Worm (Caenorhabditis elegans) whole organism, L3 larva: Measurements from ENCODE around the gene W06F12.2.

Experiments used
- R02D3.7 ChIP-seq: fragments of 150-350 bp; optimal IDR thresholded peaks from 2 replicates; lab custom pipeline; 2014; ENCODE audit warnings: missing biosample characterization, missing genetic modification characterization
- ZK546.5 ChIP-seq: sonication (generic microtip); optimal IDR thresholded peaks from 2 replicates; lab custom pipeline; 2017; ENCODE audit warnings: missing biosample characterization, missing genetic modification characterization
- ama-1 ChIP-seq: fragments of 150-350 bp; optimal IDR thresholded peaks from 2 replicates; lab custom pipeline; 2018
- ceh-82 ChIP-seq: fragments of 150-350 bp; optimal IDR thresholded peaks from 2 replicates; lab custom pipeline; 2014; ENCODE audit warnings: missing biosample characterization, missing genetic modification characterization
- ceh-9 ChIP-seq: sonication (generic microtip); optimal IDR thresholded peaks from 2 replicates; lab custom pipeline; 2018; ENCODE audit warnings: missing biosample characterization, missing genetic modification characterization
- egl-5 ChIP-seq: fragments of 150-350 bp; optimal IDR thresholded peaks from 2 replicates; lab custom pipeline; 2017; ENCODE audit warnings: missing biosample characterization, missing genetic modification reagents, missing genetic modification characterization, inconsistent platforms
- elt-1 ChIP-seq: fragments of 150-350 bp; optimal IDR thresholded peaks from 2 replicates; lab custom pipeline; 2014; ENCODE audit warnings: missing biosample characterization, missing genetic modification characterization
- elt-2 ChIP-seq: sonication (generic microtip); optimal IDR thresholded peaks from 2 replicates; lab custom pipeline; 2016; ENCODE audit warnings: missing genetic modification reagents, mild to moderate bottlenecking, missing genetic modification characterization, missing compliant biosample characterization
- elt-3 ChIP-seq, 3 experiments: fragments of 150-350 bp in 1 of 3; sonication (generic microtip) in 2 of 3; optimal IDR thresholded peaks; 2 replicates in 2 of 3; 4 replicates in 1 of 3; lab custom pipeline; 2014 to 2017; ENCODE audit warnings: missing biosample characterization in 3 of 3, missing genetic modification characterization in 3 of 3
- eor-1 ChIP-seq, 2 experiments: fragments of 150-350 bp; optimal IDR thresholded peaks; 2 replicates each; lab custom pipeline; 2014 to 2018; ENCODE audit warnings: missing biosample characterization in 2 of 2, missing genetic modification characterization in 2 of 2
- fkh-10 ChIP-seq: sonication (generic microtip); optimal IDR thresholded peaks from 2 replicates; lab custom pipeline; 2017; ENCODE audit warnings: missing biosample characterization, missing genetic modification reagents, missing genetic modification characterization
- fkh-2 ChIP-seq: fragments of 150-350 bp; optimal IDR thresholded peaks from 2 replicates; lab custom pipeline; 2014; ENCODE audit warnings: missing biosample characterization, missing genetic modification reagents, missing genetic modification characterization
- hmg-11 ChIP-seq: sonication (generic microtip); optimal IDR thresholded peaks from 2 replicates; lab custom pipeline; 2016; ENCODE audit warnings: missing genetic modification characterization, missing compliant biosample characterization
- jun-1 ChIP-seq: fragments of 150-350 bp; optimal IDR thresholded peaks from 2 replicates; lab custom pipeline; 2014; ENCODE audit warnings: missing biosample characterization, missing genetic modification reagents, missing genetic modification characterization
- lin-15B ChIP-seq: fragments of 150-350 bp; optimal IDR thresholded peaks from 2 replicates; lab custom pipeline; 2014; ENCODE audit warnings: missing biosample characterization, missing genetic modification characterization
- lin-39 ChIP-seq: fragments of 150-350 bp; optimal IDR thresholded peaks from 2 replicates; lab custom pipeline; 2018; ENCODE audit warnings: missing biosample characterization, missing genetic modification reagents, missing genetic modification characterization
- lsy-12 ChIP-seq: sonication (generic microtip); optimal IDR thresholded peaks from 2 replicates; lab custom pipeline; 2016; ENCODE audit warnings: mild to moderate bottlenecking, missing genetic modification characterization, missing compliant biosample characterization
- mdl-1 ChIP-seq: fragments of 150-350 bp; optimal IDR thresholded peaks from 2 replicates; lab custom pipeline; 2014; ENCODE audit warnings: missing biosample characterization, missing genetic modification characterization
- mml-1 ChIP-seq: fragments of 150-350 bp; sonication (generic microtip); optimal IDR thresholded peaks from 3 replicates; lab custom pipeline; 2014; ENCODE audit warnings: missing biosample characterization, missing genetic modification characterization
- nfya-1 ChIP-seq: sonication (generic microtip); optimal IDR thresholded peaks from 2 replicates; lab custom pipeline; 2017; ENCODE audit warnings: missing genetic modification characterization, mild to moderate bottlenecking, missing compliant biosample characterization, antibody characterized with exemption, moderate library complexity; ENCODE audit not compliant: insufficient read depth
- nhr-11 ChIP-seq: fragments of 150-350 bp; optimal IDR thresholded peaks from 2 replicates; lab custom pipeline; 2014; ENCODE audit warnings: missing biosample characterization, missing genetic modification characterization
- nhr-23 ChIP-seq: fragments of 150-350 bp; optimal IDR thresholded peaks from 2 replicates; lab custom pipeline; 2014; ENCODE audit warnings: missing biosample characterization, missing genetic modification reagents, missing genetic modification characterization
- nhr-237 ChIP-seq: fragments of 150-350 bp; optimal IDR thresholded peaks from 2 replicates; lab custom pipeline; 2014; ENCODE audit warnings: missing biosample characterization, missing genetic modification characterization
- nhr-25 ChIP-seq: sonication (generic microtip); optimal IDR thresholded peaks from 2 replicates; lab custom pipeline; 2017; ENCODE audit warnings: missing biosample characterization, missing genetic modification characterization
- nhr-28 ChIP-seq: fragments of 150-350 bp; optimal IDR thresholded peaks from 2 replicates; lab custom pipeline; 2014; ENCODE audit warnings: missing biosample characterization, missing genetic modification characterization
- nhr-43 ChIP-seq: sonication (generic microtip); optimal IDR thresholded peaks from 2 replicates; lab custom pipeline; 2016; ENCODE audit warnings: mild to moderate bottlenecking, missing genetic modification characterization, missing compliant biosample characterization; ENCODE audit not compliant: poor library complexity, severe bottlenecking
- nhr-67 ChIP-seq: fragments of 150-350 bp; optimal IDR thresholded peaks from 2 replicates; lab custom pipeline; 2014; ENCODE audit warnings: missing biosample characterization, missing genetic modification characterization
- nhr-76 ChIP-seq: fragments of 150-350 bp; sonication (generic microtip); optimal IDR thresholded peaks from 5 replicates; lab custom pipeline; 2014; ENCODE audit warnings: missing biosample characterization, missing genetic modification characterization
- nhr-77 ChIP-seq: fragments of 150-350 bp; optimal IDR thresholded peaks from 2 replicates; lab custom pipeline; 2014; ENCODE audit warnings: missing biosample characterization, missing genetic modification characterization
- pha-4 ChIP-seq: fragments of 150-350 bp; optimal IDR thresholded peaks from 2 replicates; lab custom pipeline; 2014; ENCODE audit warnings: missing biosample characterization, missing genetic modification reagents, missing genetic modification characterization
- pqm-1 ChIP-seq: fragments of 150-350 bp; optimal IDR thresholded peaks from 2 replicates; lab custom pipeline; 2017; ENCODE audit warnings: missing biosample characterization, missing genetic modification characterization, inconsistent platforms
- sea-2 ChIP-seq: fragments of 150-350 bp; sonication (generic microtip); optimal IDR thresholded peaks from 4 replicates; lab custom pipeline; 2014; ENCODE audit warnings: missing biosample characterization, missing genetic modification reagents, missing genetic modification characterization
- skn-1 ChIP-seq: fragments of 150-350 bp; optimal IDR thresholded peaks from 2 replicates; lab custom pipeline; 2014; ENCODE audit warnings: missing biosample characterization, missing genetic modification characterization
- tbx-2 ChIP-seq: sonication (generic microtip); optimal IDR thresholded peaks from 2 replicates; lab custom pipeline; 2016; ENCODE audit warnings: mild to moderate bottlenecking, missing genetic modification characterization, missing compliant biosample characterization
- unc-39 ChIP-seq: sonication (generic microtip); optimal IDR thresholded peaks from 4 replicates; lab custom pipeline; 2017; ENCODE audit warnings: missing biosample characterization, missing genetic modification characterization
- unc-62 ChIP-seq: fragments of 150-350 bp; sonication (generic microtip); optimal IDR thresholded peaks from 4 replicates; lab custom pipeline; 2014; ENCODE audit warnings: missing biosample characterization, missing genetic modification reagents, missing genetic modification characterization
- zag-1 ChIP-seq: fragments of 150-350 bp; optimal IDR thresholded peaks from 2 replicates; lab custom pipeline; 2014; ENCODE audit warnings: missing biosample characterization, missing genetic modification characterization
- ztf-11 ChIP-seq: fragments of 150-350 bp; optimal IDR thresholded peaks from 2 replicates; lab custom pipeline; 2014; ENCODE audit warnings: missing biosample characterization, missing genetic modification characterization

W06F12.2 gene

ce11 chrIII:13721066-13721465 lies 10.4 kb downstream of the W06F12.2 start (continued):
- no peak for TF ChIP-seq ztf-11 (tag; lab: Kevin White, UChicago)
- no peak for TF ChIP-seq elt-3 (tag; optimal IDR thresholded peaks at IDR 0.05; lab: Kevin White, UChicago)
- TF ChIP-seq hmg-11 (tag; lab: Kevin White, UChicago): peak; percentile 53
- TF ChIP-seq nhr-77 (tag; lab: Kevin White, UChicago): no peak
- TF ChIP-seq nhr-43 (tag; lab: Kevin White, UChicago): no peak
- TF ChIP-seq ZK546.5 (tag; lab: Kevin White, UChicago): no peak
- peak; percentile 60 for TF ChIP-seq lsy-12 (tag; lab: Kevin White, UChicago)
- no peak for TF ChIP-seq mml-1 (tag; lab: Kevin White, UChicago)
- TF ChIP-seq, all 47 proteins: peak for 8

- TF ChIP-seq tbx-2 (peak; percentile 16), nhr-23 (tag; lab: Kevin White, UChicago) (peak; percentile 63), lsy-12 (tag; lab: Kevin White, UChicago) (no peak)
Measured at ce11 chrIII:13720190-13720741, 11.2 kb downstream of the W06F12.2 start.

- TF ChIP-seq elt-1 (tag; lab: Kevin White, UChicago) (peak; percentile 30), fkh-10 (no peak), nhr-43 (tag; lab: Kevin White, UChicago) (peak; percentile 73), nhr-23 (tag; lab: Kevin White, UChicago) (peak; percentile 31), lsy-12 (tag; lab: Kevin White, UChicago) (peak; percentile 60), ama-1 (lab: Kevin White, UChicago) (peak; percentile 54), zag-1 (tag; lab: Kevin White, UChicago) (no peak), hmg-11 (tag; lab: Kevin White, UChicago) (peak; percentile 5), ceh-9 (no peak), tbx-2 (peak; percentile 29), ZK546.5 (tag; lab: Kevin White, UChicago) (no peak), mdl-1 (tag; lab: Kevin White, UChicago) (peak; percentile 13), pha-4 (tag; lab: Kevin White, UChicago) (no peak), jun-1 (tag; lab: Kevin White, UChicago) (peak; percentile 45), elt-3 (tag; optimal IDR thresholded peaks at IDR 0.05; lab: Kevin White, UChicago) (no peak), mml-1 (tag; lab: Kevin White, UChicago) (no peak), nhr-25 (tag; lab: Kevin White, UChicago) (peak; percentile 72), unc-39 (tag; lab: Kevin White, UChicago) (no peak), skn-1 (no peak)
Measured at ce11 chrIII:13719247-13719758, 12.2 kb downstream of the W06F12.2 start.

ce11 chrIII:13718403-13718969 lies 13.0 kb downstream of the W06F12.2 start:
- peak; percentile 8 for TF ChIP-seq lsy-12 (tag; lab: Kevin White, UChicago)
- TF ChIP-seq elt-2 (tag; lab: Kevin White, UChicago): peak; percentile 16
- TF ChIP-seq pha-4 (tag; lab: Kevin White, UChicago): peak; percentile 11
- peak; percentile 41 for TF ChIP-seq nfya-1 (tag; lab: Kevin White, UChicago)
- no peak for TF ChIP-seq eor-1 (tag; optimal IDR thresholded peaks at IDR 0.05; lab: Kevin White, UChicago)
- peak; percentile 77 for TF ChIP-seq nhr-11 (tag; lab: Kevin White, UChicago)
- peak; percentile 16 for TF ChIP-seq egl-5 (tag; lab: Kevin White, UChicago)
- TF ChIP-seq sea-2 (GFP tag; lab: Kevin White, UChicago): no peak
- TF ChIP-seq pqm-1: peak; percentile 26

- TF ChIP-seq egl-5 (tag; lab: Kevin White, UChicago) (peak; percentile 53), nfya-1 (tag; lab: Kevin White, UChicago) (peak; percentile 79), lin-39 (tag; lab: Kevin White, UChicago) (peak; percentile 73), nhr-28 (tag; lab: Kevin White, UChicago) (no peak), zag-1 (tag; lab: Kevin White, UChicago) (no peak), elt-2 (tag; lab: Kevin White, UChicago) (no peak), unc-39 (tag; lab: Kevin White, UChicago) (no peak), ceh-9 (no peak), unc-62 (GFP tag; lab: Kevin White, UChicago) (no peak), nhr-43 (tag; lab: Kevin White, UChicago) (peak; percentile 40), tbx-2 (no peak), jun-1 (tag; lab: Kevin White, UChicago) (peak; percentile 33), lsy-12 (tag; lab: Kevin White, UChicago) (peak; percentile 26), ceh-82 (tag; lab: Kevin White, UChicago) (no peak), R02D3.7 (no peak), ama-1 (lab: Kevin White, UChicago) (peak; percentile 9), elt-3 (tag; optimal IDR thresholded peaks at IDR 0.05; lab: Kevin White, UChicago) (no peak), ZK546.5 (tag; lab: Kevin White, UChicago) (no peak), nhr-237 (no peak), nhr-11 (tag; lab: Kevin White, UChicago) (no peak), sea-2 (GFP tag; lab: Kevin White, UChicago) (no peak), nhr-76 (tag; lab: Kevin White, UChicago) (no peak), fkh-2 (tag; lab: Kevin White, UChicago) (no peak), nhr-67 (tag; lab: Kevin White, UChicago) (no peak), fkh-10 (no peak), mdl-1 (tag; lab: Kevin White, UChicago) (no peak), elt-1 (tag; lab: Kevin White, UChicago) (no peak), lin-15B (tag; lab: Kevin White, UChicago) (peak; percentile 27), nhr-77 (tag; lab: Kevin White, UChicago) (no peak), ztf-11 (tag; lab: Kevin White, UChicago) (no peak)
Measured at ce11 chrIII:13717505-13717904, 14.0 kb downstream of the W06F12.2 start.
